Worm (Caenorhabditis elegans): ENCODE data around the gene srj-27.

srj-27 gene

DNA sequence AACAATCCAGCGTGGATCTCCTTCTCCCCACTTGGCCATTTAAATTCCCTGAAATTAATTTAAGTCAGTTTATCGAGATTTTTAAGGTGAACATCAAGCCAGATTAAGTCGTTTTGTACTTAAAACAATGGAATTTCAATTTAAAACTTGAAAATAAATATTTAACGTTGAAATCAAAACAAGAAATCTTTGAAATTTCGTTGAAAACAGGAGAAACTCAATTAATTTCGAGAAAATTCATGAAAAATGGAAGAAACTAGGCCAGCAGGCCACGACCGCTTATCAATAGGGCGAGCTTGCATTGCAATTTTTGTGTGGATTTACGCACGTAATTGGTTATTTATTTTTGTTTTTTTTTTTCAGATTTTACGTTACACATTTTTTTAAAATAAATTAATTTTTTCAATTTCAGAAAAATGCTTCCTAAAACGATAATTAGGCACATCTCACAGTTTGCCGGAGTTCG is 41.9 kb downstream of the srj-27 start, which contains the start of the genes ahsa-1 and C01G10.7 (continued):
- TF ChIP-seq aha-1 (tag; optimal IDR thresholded peaks at IDR 0.05) (peak; percentile 36), ceh-90 (tag; optimal IDR thresholded peaks at IDR 0.05) (peak; percentile 92)

DNA sequence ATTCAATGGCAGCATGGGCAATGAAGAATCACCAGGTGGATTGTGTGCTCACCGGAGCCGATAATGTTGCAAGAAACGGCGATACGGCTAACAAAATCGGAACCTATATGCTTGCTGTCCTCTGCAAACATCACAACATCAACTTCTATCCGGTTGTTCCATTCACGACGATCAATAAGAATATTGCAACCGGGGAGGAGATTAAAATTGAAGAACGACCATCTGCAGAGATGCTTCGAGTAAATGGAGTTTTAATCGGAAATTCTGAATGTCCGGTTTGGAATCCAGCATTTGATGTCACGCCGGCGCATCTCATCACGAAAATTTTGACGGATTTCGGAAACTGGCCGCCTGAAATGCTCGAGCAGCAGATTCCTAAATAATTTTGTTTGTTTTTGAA is 43.7 kb downstream of the srj-27 start:
- TF ChIP-seq C16A3.4 (tag; optimal IDR thresholded peaks at IDR 0.05), result no peak
- no peak for TF ChIP-seq nhr-47 (tag; optimal IDR thresholded peaks at IDR 0.05)
- TF ChIP-seq unc-98 (GFP tag; IDR thresholded peaks at IDR 0.05), result no peak
- TF ChIP-seq zip-4 (GFP tag; optimal IDR thresholded peaks at IDR 0.05), result no peak
- TF ChIP-seq snu-23 (GFP tag; optimal IDR thresholded peaks at IDR 0.05), result peak; percentile 19
- no peak for TF ChIP-seq lin-15B (tag; optimal IDR thresholded peaks at IDR 0.05)
- TF ChIP-seq mab-9 (GFP tag; IDR thresholded peaks at IDR 0.05), result no peak
- peak; percentile 30 for TF ChIP-seq pax-3 (tag; optimal IDR thresholded peaks at IDR 0.05)
- TF ChIP-seq sptf-1 (tag; optimal IDR thresholded peaks at IDR 0.05), result no peak
- TF ChIP-seq blmp-1 (tag; optimal IDR thresholded peaks at IDR 0.05), result no peak
- no peak for TF ChIP-seq grh-1 (GFP tag; IDR thresholded peaks at IDR 0.05)
- peak; percentile 18 for TF ChIP-seq rnt-1 (tag; optimal IDR thresholded peaks at IDR 0.05)
- no peak for TF ChIP-seq egl-13 (tag; optimal IDR thresholded peaks at IDR 0.05)
- TF ChIP-seq dpl-1 (GFP tag; optimal IDR thresholded peaks at IDR 0.05), result no peak
- TF ChIP-seq unc-62 (GFP tag; optimal IDR thresholded peaks at IDR 0.05), result no peak
- no peak for TF ChIP-seq elt-2 (tag; optimal IDR thresholded peaks at IDR 0.05)
- TF ChIP-seq nhr-90 (tag; optimal IDR thresholded peaks at IDR 0.05; ENCODE audit: poor library complexity), result no peak
- TF ChIP-seq ceh-8 (GFP tag; optimal IDR thresholded peaks at IDR 0.05), result no peak
- no peak for TF ChIP-seq lin-14 (GFP tag; optimal IDR thresholded peaks at IDR 0.05)
- TF ChIP-seq F16B12.6 (tag; optimal IDR thresholded peaks at IDR 0.05), result no peak
- no peak for TF ChIP-seq unc-130 (tag; optimal IDR thresholded peaks at IDR 0.05)
- no peak for TF ChIP-seq efl-1 (optimal IDR thresholded peaks at IDR 0.05)
- peak in 1 of 2 experiments; percentile 81 for TF ChIP-seq efl-1 (GFP tag; optimal IDR thresholded peaks at IDR 0.05 in 1 of 2)
- peak; percentile 16; the same call in 1 of the 2 replicates for TF ChIP-seq nhr-19 (GFP tag; conservative IDR thresholded peaks at IDR 0.05)
- peak; percentile 6 for TF ChIP-seq nhr-20 (tag; optimal IDR thresholded peaks at IDR 0.05)
- TF ChIP-seq C34B4.2 (tag; optimal IDR thresholded peaks at IDR 0.05), result no peak
- TF ChIP-seq fkh-8 (tag; optimal IDR thresholded peaks at IDR 0.05), result no peak
- no peak for TF ChIP-seq nhr-84 (tag; optimal IDR thresholded peaks at IDR 0.05)
- no peak for TF ChIP-seq swsn-7 (tag; optimal IDR thresholded peaks at IDR 0.05)
- TF ChIP-seq nhr-76 (tag; optimal IDR thresholded peaks at IDR 0.05), result no peak
- TF ChIP-seq efl-3 (GFP tag; optimal IDR thresholded peaks at IDR 0.05), result no peak
- TF ChIP-seq aly-2 (tag; optimal IDR thresholded peaks at IDR 0.05), result peak; percentile 84
- TF ChIP-seq ceh-63 (GFP tag; optimal IDR thresholded peaks at IDR 0.05), result peak; percentile 48
- no peak for TF ChIP-seq ceh-82 (tag; optimal IDR thresholded peaks at IDR 0.05)
- TF ChIP-seq jun-1 (tag; optimal IDR thresholded peaks at IDR 0.05), result no peak
- TF ChIP-seq egl-27 (tag; optimal IDR thresholded peaks at IDR 0.05), result no peak
- TF ChIP-seq ama-1 (optimal IDR thresholded peaks at IDR 0.05), result peak; percentile 93
- no peak for TF ChIP-seq isw-1 (GFP tag; IDR thresholded peaks at IDR 0.05)
- TF ChIP-seq lin-35 (GFP tag; optimal IDR thresholded peaks at IDR 0.05), result no peak
- TF ChIP-seq ztf-4 (tag; optimal IDR thresholded peaks at IDR 0.05), result no peak
- no peak for TF ChIP-seq fkh-4 (tag; optimal IDR thresholded peaks at IDR 0.05; ENCODE audit: borderline replicate concordance)
- no peak for TF ChIP-seq alr-1 (tag; optimal IDR thresholded peaks at IDR 0.05; ENCODE audit: borderline replicate concordance)
- no peak for TF ChIP-seq zag-1 (tag; optimal IDR thresholded peaks at IDR 0.05)
- no peak for TF ChIP-seq nhr-77 (tag; optimal IDR thresholded peaks at IDR 0.05)
- no peak for TF ChIP-seq vab-15 (tag; optimal IDR thresholded peaks at IDR 0.05)
- TF ChIP-seq mep-1 (tag; optimal IDR thresholded peaks at IDR 0.05), result no peak
- TF ChIP-seq nhr-71 (tag; optimal IDR thresholded peaks at IDR 0.05), result peak; percentile 44
- TF ChIP-seq ces-1 (GFP tag; optimal IDR thresholded peaks at IDR 0.05), result no peak
- TF ChIP-seq aha-1 (tag; optimal IDR thresholded peaks at IDR 0.05), result no peak
- no peak for TF ChIP-seq C04F5.9 (tag; optimal IDR thresholded peaks at IDR 0.05)
- TF ChIP-seq lsy-2 (tag; optimal IDR thresholded peaks at IDR 0.05), result peak in 1 of 2 experiments; percentile 19

Data from whole organism, L1 larva.